Comparison of ENCODE assay signal across 1 fruit fly cellular context in the genomic region with DNA sequence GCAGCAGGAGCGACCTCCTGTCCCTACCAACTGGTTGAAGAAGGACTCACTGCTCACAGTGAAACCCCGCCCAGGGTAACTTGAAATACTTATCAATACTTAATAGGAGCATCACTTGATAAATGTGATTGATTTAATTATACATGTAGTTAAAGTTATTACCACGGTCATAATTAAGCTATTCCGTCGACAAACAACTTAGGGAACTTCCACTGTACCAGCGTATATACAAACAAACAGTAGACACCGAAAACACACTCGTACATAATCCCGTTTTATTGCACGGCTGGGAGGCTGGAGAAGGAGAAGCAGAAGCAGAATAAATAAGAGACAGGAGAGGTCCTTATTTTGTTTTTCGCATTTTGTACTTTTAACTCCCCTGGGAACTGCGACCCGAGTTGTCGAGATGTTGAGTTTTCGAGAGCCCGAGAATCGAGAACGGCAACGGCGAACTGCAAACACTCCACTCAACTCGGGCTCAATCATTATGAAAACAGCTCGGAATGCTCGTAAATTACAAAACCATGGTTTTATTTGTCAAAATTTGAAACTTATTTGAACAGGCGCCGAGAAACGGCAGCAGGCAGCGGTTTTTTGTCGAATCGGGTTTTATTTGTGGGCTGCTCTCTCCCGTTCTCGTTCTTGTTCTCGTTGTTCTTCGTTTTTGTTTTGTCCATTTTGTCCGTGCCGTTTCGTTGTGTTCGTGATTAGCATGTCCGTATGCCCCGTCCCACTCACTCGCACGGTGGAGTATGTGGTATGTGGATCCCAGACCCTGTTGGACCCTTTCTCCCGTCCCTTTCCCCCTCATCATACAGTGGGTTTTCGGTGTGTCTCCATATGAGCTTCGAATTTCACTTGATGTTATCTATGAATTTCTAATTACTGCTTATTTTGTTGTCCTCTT.
A peak's percentile ranks its signal among the peaks of the same experiment; 100 is the strongest.
TF ChIP-seq lines count a peak whose summit lies in the region.

No protein-coding gene starts in this region.

TF ChIP-seq in whole organism, embryonic, 481 proteins besides CTCF, POLR2A, EP300 and RAD21 (continued from another document and continues in another):
- peak; percentile 1 for TF ChIP-seq Sox100B (GFP tag; optimal IDR thresholded peaks at IDR 0.05; lab: Kevin White, UChicago)
- TF ChIP-seq Bteb2 (GFP tag; optimal IDR thresholded peaks at IDR 0.05; lab: Kevin White, UChicago) = peak; percentile 69
- peak; percentile 63 to 72 for TF ChIP-seq bsh (GFP tag; optimal IDR thresholded peaks at IDR 0.05; lab: Kevin White, UChicago)
- TF ChIP-seq CG13296 (GFP tag; optimal IDR thresholded peaks at IDR 0.05; lab: Kevin White, UChicago) = peak; percentile 78
- peak; percentile 85 for TF ChIP-seq Dbx (GFP tag; IDR thresholded peaks at IDR 0.05; lab: Robert Waterston, UW)
- no peak for TF ChIP-seq hb (GFP tag; IDR thresholded peaks at IDR 0.05; lab: Robert Waterston, UW; ENCODE audit: partially characterized antibody)
- TF ChIP-seq Six4 (GFP tag; optimal IDR thresholded peaks at IDR 0.05; lab: Kevin White, UChicago) = peak; percentile 46
- TF ChIP-seq ems (GFP tag; optimal IDR thresholded peaks at IDR 0.05; lab: Kevin White, UChicago) = peak; percentile 62
- peak; percentile 60; the same call in 1 of the 2 replicates for TF ChIP-seq MBD-R2 (GFP tag; IDR thresholded peaks at IDR 0.05; lab: Robert Waterston, UW)
- peak; percentile 68 for TF ChIP-seq Abd-B (GFP tag; optimal IDR thresholded peaks at IDR 0.05; lab: Kevin White, UChicago)
- TF ChIP-seq Scr (GFP tag; IDR thresholded peaks at IDR 0.05; lab: Robert Waterston, UW; ENCODE audit: partially characterized antibody) = no peak
- TF ChIP-seq seq (GFP tag; IDR thresholded peaks at IDR 0.05; lab: Robert Waterston, UW) = peak; percentile 60; the same call in 1 of the 2 replicates
- peak; percentile 3 for TF ChIP-seq CG3995 (GFP tag; optimal IDR thresholded peaks at IDR 0.05; lab: Kevin White, UChicago)
- no peak for TF ChIP-seq gcm2 (GFP tag; optimal IDR thresholded peaks at IDR 0.05; lab: Kevin White, UChicago)
- TF ChIP-seq Blimp-1 (GFP tag; optimal IDR thresholded peaks at IDR 0.05; lab: Kevin White, UChicago) = peak; percentile 45
- TF ChIP-seq CG12104 (GFP tag; optimal IDR thresholded peaks at IDR 0.05; lab: Kevin White, UChicago) = peak; percentile 55
- TF ChIP-seq CG4730 (GFP tag; IDR thresholded peaks at IDR 0.05; lab: Robert Waterston, UW) = peak; percentile 62
- peak; percentile 60; the same call in 2 of the 3 replicates for TF ChIP-seq CG17361 (GFP tag; IDR thresholded peaks at IDR 0.05; lab: Robert Waterston, UW)
- no peak for TF ChIP-seq aop (GFP tag; IDR thresholded peaks at IDR 0.05; lab: Robert Waterston, UW)
- TF ChIP-seq CG5180 (GFP tag; optimal IDR thresholded peaks at IDR 0.05; lab: Kevin White, UChicago) = peak; percentile 9
- 0 out of 2 replicates have a peak, but pooled peaks have one; percentile 33 for TF ChIP-seq CG10321 (GFP tag; IDR thresholded peaks at IDR 0.05; lab: Robert Waterston, UW)
- no peak for TF ChIP-seq toy (GFP tag; IDR thresholded peaks at IDR 0.05; lab: Robert Waterston, UW)
- peak; percentile 73; the same call in 2 of the 3 replicates for TF ChIP-seq otp (GFP tag; IDR thresholded peaks at IDR 0.05; lab: Robert Waterston, UW)
- TF ChIP-seq jigr1 (GFP tag; IDR thresholded peaks at IDR 0.05; lab: Robert Waterston, UW) = no peak
- TF ChIP-seq CG17328 (GFP tag; IDR thresholded peaks at IDR 0.05; lab: Robert Waterston, UW) = peak; percentile 47
- TF ChIP-seq CG13775 (GFP tag; optimal IDR thresholded peaks at IDR 0.05; lab: Kevin White, UChicago) = peak; percentile 67
- peak; percentile 97 for TF ChIP-seq grau (tag; optimal IDR thresholded peaks at IDR 0.05; lab: Kevin White, UChicago)
- no peak for TF ChIP-seq Sin3A (optimal IDR thresholded peaks at IDR 0.05; lab: Kevin White, UChicago)
- TF ChIP-seq Sry-δ (GFP tag; optimal IDR thresholded peaks at IDR 0.05; lab: Kevin White, UChicago) = peak; percentile 37
- peak; percentile 59 for TF ChIP-seq Max (GFP tag; optimal IDR thresholded peaks at IDR 0.05; lab: Kevin White, UChicago)
- TF ChIP-seq Optix (GFP tag; IDR thresholded peaks at IDR 0.05; lab: Robert Waterston, UW) = peak; percentile 68
- TF ChIP-seq MESR4 (GFP tag; optimal IDR thresholded peaks at IDR 0.05; lab: Kevin White, UChicago) = peak; percentile 21
- TF ChIP-seq pum (GFP tag; optimal IDR thresholded peaks at IDR 0.05; lab: Kevin White, UChicago) = peak; percentile 61
- TF ChIP-seq sc (optimal IDR thresholded peaks at IDR 0.05; lab: Kevin White, UChicago) = no peak
- TF ChIP-seq sc (GFP tag; optimal IDR thresholded peaks at IDR 0.05; lab: Kevin White, UChicago) = no peak
- TF ChIP-seq CG11723 (GFP tag; optimal IDR thresholded peaks at IDR 0.05; lab: Kevin White, UChicago) = no peak
- TF ChIP-seq CG3163 (GFP tag; optimal IDR thresholded peaks at IDR 0.05; lab: Kevin White, UChicago) = peak; percentile 34
- TF ChIP-seq btn (GFP tag; optimal IDR thresholded peaks at IDR 0.05; lab: Kevin White, UChicago) = peak; percentile 61
- no peak for TF ChIP-seq CG9797 (GFP tag; optimal IDR thresholded peaks at IDR 0.05; lab: Kevin White, UChicago)
- no peak for TF ChIP-seq Gsc (GFP tag; IDR thresholded peaks at IDR 0.05; lab: Robert Waterston, UW)
- TF ChIP-seq Poxn (GFP tag; IDR thresholded peaks at IDR 0.05; lab: Robert Waterston, UW) = peak; percentile 65
- TF ChIP-seq Dek (tag; optimal IDR thresholded peaks at IDR 0.05; lab: Kevin White, UChicago) = peak; percentile 80
- TF ChIP-seq CG32532 (GFP tag; IDR thresholded peaks at IDR 0.05; lab: Robert Waterston, UW) = peak; percentile 87
- peak; percentile 31 for TF ChIP-seq CG17802 (tag; optimal IDR thresholded peaks at IDR 0.05; lab: Kevin White, UChicago)
- TF ChIP-seq Dll (GFP tag; IDR thresholded peaks at IDR 0.05; lab: Robert Waterston, UW; ENCODE audit: partially characterized antibody) = no peak
- peak; percentile 62 for TF ChIP-seq CG10366 (GFP tag; IDR thresholded peaks at IDR 0.05; lab: Robert Waterston, UW)
- peak; percentile 68 for TF ChIP-seq HLH3B (GFP tag; IDR thresholded peaks at IDR 0.05; lab: Robert Waterston, UW)
- TF ChIP-seq CG9932 (GFP tag; IDR thresholded peaks at IDR 0.05; lab: Robert Waterston, UW) = peak; percentile 87
- TF ChIP-seq CG9817 (tag; optimal IDR thresholded peaks at IDR 0.05; lab: Kevin White, UChicago) = peak; percentile 81
- peak; percentile 44 for TF ChIP-seq cg (GFP tag; optimal IDR thresholded peaks at IDR 0.05; lab: Kevin White, UChicago)
- TF ChIP-seq CG17612 (GFP tag; IDR thresholded peaks at IDR 0.05; lab: Robert Waterston, UW) = 0 out of 2 replicates have a peak, but pooled peaks have one; percentile 14
- peak; percentile 79 for TF ChIP-seq CG16815 (GFP tag; optimal IDR thresholded peaks at IDR 0.05; lab: Kevin White, UChicago)
- TF ChIP-seq CkIIα-i1 (GFP tag; IDR thresholded peaks at IDR 0.05; lab: Robert Waterston, UW) = 0 out of 2 replicates have a peak, but pooled peaks have one; percentile 20
- no peak for TF ChIP-seq dan (GFP tag; IDR thresholded peaks at IDR 0.05; lab: Robert Waterston, UW)
- TF ChIP-seq run (tag; optimal IDR thresholded peaks at IDR 0.05; lab: Kevin White, UChicago) = no peak
- TF ChIP-seq lilli (GFP tag; optimal IDR thresholded peaks at IDR 0.05; lab: Kevin White, UChicago) = peak; percentile 87
- TF ChIP-seq CG6765 (GFP tag; optimal IDR thresholded peaks at IDR 0.05; lab: Kevin White, UChicago) = peak; percentile 54
- no peak for TF ChIP-seq Dfd (GFP tag; optimal IDR thresholded peaks at IDR 0.05; lab: Kevin White, UChicago)
- peak; percentile 60; the same call in 1 of the 2 replicates for TF ChIP-seq CG32767 (GFP tag; IDR thresholded peaks at IDR 0.05; lab: Robert Waterston, UW)
- peak; percentile 25 for TF ChIP-seq Ets97D (GFP tag; optimal IDR thresholded peaks at IDR 0.05; lab: Kevin White, UChicago)
- TF ChIP-seq CG13894 (tag; optimal IDR thresholded peaks at IDR 0.05; lab: Kevin White, UChicago) = peak; percentile 94
- TF ChIP-seq CHES-1-like (GFP tag; optimal IDR thresholded peaks at IDR 0.05; lab: Kevin White, UChicago) = peak; percentile 83
- peak; percentile 70 for TF ChIP-seq CG14441 (GFP tag; IDR thresholded peaks at IDR 0.05; lab: Robert Waterston, UW)
- peak; percentile 78 for TF ChIP-seq PHDP (tag; optimal IDR thresholded peaks at IDR 0.05; lab: Kevin White, UChicago)
- peak; percentile 65 for TF ChIP-seq CG17385 (GFP tag; optimal IDR thresholded peaks at IDR 0.05; lab: Kevin White, UChicago)
- TF ChIP-seq D19B (GFP tag; optimal IDR thresholded peaks at IDR 0.05; lab: Kevin White, UChicago) = peak; percentile 52
- peak; percentile 72 for TF ChIP-seq crc (GFP tag; optimal IDR thresholded peaks at IDR 0.05; lab: Kevin White, UChicago)
- TF ChIP-seq CG1832 (GFP tag; optimal IDR thresholded peaks at IDR 0.05; lab: Kevin White, UChicago) = peak; percentile 51
- peak; percentile 25 for TF ChIP-seq fd96Cb (tag; optimal IDR thresholded peaks at IDR 0.05; lab: Kevin White, UChicago)
- peak; percentile 75 for TF ChIP-seq rib (GFP tag; IDR thresholded peaks at IDR 0.05; lab: Robert Waterston, UW)
- TF ChIP-seq CG1647 (GFP tag; optimal IDR thresholded peaks at IDR 0.05; lab: Kevin White, UChicago) = peak; percentile 82
- TF ChIP-seq Ptx1 (GFP tag; IDR thresholded peaks at IDR 0.05; lab: Robert Waterston, UW) = peak; percentile 73
- TF ChIP-seq Nf-YB (GFP tag; optimal IDR thresholded peaks at IDR 0.05; lab: Kevin White, UChicago) = peak; percentile 34
- peak; percentile 73 for TF ChIP-seq sisA (GFP tag; IDR thresholded peaks at IDR 0.05; lab: Robert Waterston, UW)
- TF ChIP-seq Vsx1 (GFP tag; optimal IDR thresholded peaks at IDR 0.05; lab: Kevin White, UChicago) = peak; percentile 52
- no peak for TF ChIP-seq hth (optimal IDR thresholded peaks at IDR 0.05; lab: Kevin White, UChicago)
- TF ChIP-seq ERR (GFP tag; optimal IDR thresholded peaks at IDR 0.05; lab: Kevin White, UChicago) = peak; percentile 84
- peak; percentile 3 for TF ChIP-seq Jarid2 (GFP tag; optimal IDR thresholded peaks at IDR 0.05; lab: Kevin White, UChicago)
- TF ChIP-seq CG14050 (GFP tag; IDR thresholded peaks at IDR 0.05; lab: Robert Waterston, UW) = peak; percentile 63
- TF ChIP-seq CG3838 (GFP tag; optimal IDR thresholded peaks at IDR 0.05; lab: Kevin White, UChicago) = no peak
- no peak for TF ChIP-seq Lpt (GFP tag; optimal IDR thresholded peaks at IDR 0.05; lab: Kevin White, UChicago)
- TF ChIP-seq slp2 (GFP tag; optimal IDR thresholded peaks at IDR 0.05; lab: Kevin White, UChicago) = peak; percentile 40
- peak; percentile 65 for TF ChIP-seq E2f1 (GFP tag; IDR thresholded peaks at IDR 0.05; lab: Robert Waterston, UW)
- peak in 1 of 2 experiments; percentile 8 for TF ChIP-seq eve (GFP tag; optimal IDR thresholded peaks at IDR 0.05; lab: Kevin White, UChicago)
- peak; percentile 68 for TF ChIP-seq CoRest (tag; optimal IDR thresholded peaks at IDR 0.05; lab: Kevin White, UChicago)
- TF ChIP-seq Xrp1 (GFP tag; IDR thresholded peaks at IDR 0.05; lab: Robert Waterston, UW) = peak; percentile 82
- peak; percentile 82 for TF ChIP-seq Hsf (GFP tag; optimal IDR thresholded peaks at IDR 0.05; lab: Kevin White, UChicago)
- TF ChIP-seq dpn (GFP tag; optimal IDR thresholded peaks at IDR 0.05; lab: Kevin White, UChicago) = peak; percentile 74 to 83
- TF ChIP-seq Lim3 (GFP tag; IDR thresholded peaks at IDR 0.05; lab: Robert Waterston, UW) = no peak
- no peak for TF ChIP-seq unc-4 (GFP tag; IDR thresholded peaks at IDR 0.05; lab: Robert Waterston, UW; ENCODE audit: partially characterized antibody)
- TF ChIP-seq CG12299 (tag; optimal IDR thresholded peaks at IDR 0.05; lab: Kevin White, UChicago) = peak; percentile 53
- TF ChIP-seq Fer3 (tag; optimal IDR thresholded peaks at IDR 0.05; lab: Kevin White, UChicago) = peak; percentile 82
- peak; percentile 55 for TF ChIP-seq Neu2 (GFP tag; optimal IDR thresholded peaks at IDR 0.05; lab: Kevin White, UChicago; ENCODE audit: borderline replicate concordance)
- no peak for TF ChIP-seq ham (GFP tag; IDR thresholded peaks at IDR 0.05; lab: Robert Waterston, UW)
- peak; percentile 57 for TF ChIP-seq tap (tag; optimal IDR thresholded peaks at IDR 0.05; lab: Kevin White, UChicago)
- peak; percentile 85 for TF ChIP-seq zfh1 (GFP tag; IDR thresholded peaks at IDR 0.05; lab: Robert Waterston, UW)
- TF ChIP-seq CG33557 (GFP tag; optimal IDR thresholded peaks at IDR 0.05; lab: Kevin White, UChicago) = no peak
- TF ChIP-seq lbe (GFP tag; optimal IDR thresholded peaks at IDR 0.05; lab: Kevin White, UChicago) = peak; percentile 96
- peak; percentile 60; the same call in 1 of the 2 replicates for TF ChIP-seq Rx (GFP tag; IDR thresholded peaks at IDR 0.05; lab: Robert Waterston, UW)
- TF ChIP-seq CG12219 (GFP tag; optimal IDR thresholded peaks at IDR 0.05; lab: Kevin White, UChicago) = peak; percentile 75
- TF ChIP-seq fu2 (GFP tag; optimal IDR thresholded peaks at IDR 0.05; lab: Kevin White, UChicago) = peak; percentile 73
- TF ChIP-seq B-H1 (GFP tag; IDR thresholded peaks at IDR 0.05; lab: Robert Waterston, UW) = no peak
- no peak for TF ChIP-seq CG17912 (GFP tag; optimal IDR thresholded peaks at IDR 0.05; lab: Kevin White, UChicago)
- no peak for TF ChIP-seq Dip2 (GFP tag; IDR thresholded peaks at IDR 0.05; lab: Robert Waterston, UW)
- no peak for TF ChIP-seq CG11093 (GFP tag; IDR thresholded peaks at IDR 0.05; lab: Robert Waterston, UW)
- peak; percentile 58 for TF ChIP-seq CG5245 (GFP tag; optimal IDR thresholded peaks at IDR 0.05; lab: Kevin White, UChicago)
- TF ChIP-seq Mrtf (GFP tag; IDR thresholded peaks at IDR 0.05; lab: Robert Waterston, UW) = peak; percentile 69; the same call in 2 of the 3 replicates
- peak; percentile 16 for TF ChIP-seq CG1529 (GFP tag; optimal IDR thresholded peaks at IDR 0.05; lab: Kevin White, UChicago)
- peak; percentile 83 for TF ChIP-seq Atf6 (GFP tag; IDR thresholded peaks at IDR 0.05; lab: Robert Waterston, UW)
- TF ChIP-seq pnt (GFP tag; optimal IDR thresholded peaks at IDR 0.05; lab: Kevin White, UChicago) = peak; percentile 67
- peak; percentile 79 for TF ChIP-seq Antp (GFP tag; optimal IDR thresholded peaks at IDR 0.05; lab: Kevin White, UChicago)
- peak; percentile 83 for TF ChIP-seq cwo (GFP tag; optimal IDR thresholded peaks at IDR 0.05; lab: Kevin White, UChicago)
- peak; percentile 32 for TF ChIP-seq D19A (tag; optimal IDR thresholded peaks at IDR 0.05; lab: Kevin White, UChicago)
- TF ChIP-seq CG11085 (GFP tag; IDR thresholded peaks at IDR 0.05; lab: Robert Waterston, UW) = peak; percentile 69
- TF ChIP-seq CG12744 (GFP tag; optimal IDR thresholded peaks at IDR 0.05; lab: Kevin White, UChicago) = peak; percentile 62
- TF ChIP-seq NFAT (GFP tag; IDR thresholded peaks at IDR 0.05; lab: Robert Waterston, UW) = peak; percentile 73
- peak; percentile 82 for TF ChIP-seq Side (GFP tag; optimal IDR thresholded peaks at IDR 0.05; lab: Kevin White, UChicago)
- peak; percentile 74 for TF ChIP-seq bab2 (GFP tag; optimal IDR thresholded peaks at IDR 0.05; lab: Kevin White, UChicago)
- peak; percentile 71 for TF ChIP-seq sug (tag; optimal IDR thresholded peaks at IDR 0.05; lab: Kevin White, UChicago)
